Worm (Caenorhabditis elegans) whole organism, L3 larva: Measurements from ENCODE around the gene ZK228.13.

Experiments used
- ama-1 ChIP-seq: fragments of 150-350 bp; optimal IDR thresholded peaks from 2 replicates; lab custom pipeline; 2018
- ceh-9 ChIP-seq: sonication (generic microtip); optimal IDR thresholded peaks from 2 replicates; lab custom pipeline; 2018; ENCODE audit warnings: missing biosample characterization, missing genetic modification characterization
- elt-2 ChIP-seq: sonication (generic microtip); optimal IDR thresholded peaks from 2 replicates; lab custom pipeline; 2016; ENCODE audit warnings: missing genetic modification reagents, mild to moderate bottlenecking, missing genetic modification characterization, missing compliant biosample characterization
- fkh-10 ChIP-seq: sonication (generic microtip); optimal IDR thresholded peaks from 2 replicates; lab custom pipeline; 2017; ENCODE audit warnings: missing biosample characterization, missing genetic modification reagents, missing genetic modification characterization
- fos-1 ChIP-seq: fragments of 150-350 bp; optimal IDR thresholded peaks from 2 replicates; lab custom pipeline; 2014; ENCODE audit warnings: missing biosample characterization, missing genetic modification characterization
- nfya-1 ChIP-seq: sonication (generic microtip); optimal IDR thresholded peaks from 2 replicates; lab custom pipeline; 2017; ENCODE audit warnings: missing genetic modification characterization, mild to moderate bottlenecking, missing compliant biosample characterization, antibody characterized with exemption, moderate library complexity; ENCODE audit not compliant: insufficient read depth
- nhr-23 ChIP-seq: fragments of 150-350 bp; optimal IDR thresholded peaks from 2 replicates; lab custom pipeline; 2014; ENCODE audit warnings: missing biosample characterization, missing genetic modification reagents, missing genetic modification characterization
- nhr-237 ChIP-seq: fragments of 150-350 bp; optimal IDR thresholded peaks from 2 replicates; lab custom pipeline; 2014; ENCODE audit warnings: missing biosample characterization, missing genetic modification characterization
- pha-4 ChIP-seq: fragments of 150-350 bp; optimal IDR thresholded peaks from 2 replicates; lab custom pipeline; 2014; ENCODE audit warnings: missing biosample characterization, missing genetic modification reagents, missing genetic modification characterization
- sea-2 ChIP-seq: fragments of 150-350 bp; sonication (generic microtip); optimal IDR thresholded peaks from 4 replicates; lab custom pipeline; 2014; ENCODE audit warnings: missing biosample characterization, missing genetic modification reagents, missing genetic modification characterization
- unc-62 ChIP-seq: fragments of 150-350 bp; sonication (generic microtip); optimal IDR thresholded peaks from 4 replicates; lab custom pipeline; 2014; ENCODE audit warnings: missing biosample characterization, missing genetic modification reagents, missing genetic modification characterization

ce11 chrV:18420797-18421196 lies 47.2 kb downstream of the ZK228.13 start, which contains the start of gene srj-26:
- TF ChIP-seq pha-4 (tag; lab: Kevin White, UChicago) (no peak), ceh-9 (no peak), fkh-10 (GFP tag; lab: Kevin White, UChicago) (no peak), unc-62 (GFP tag; lab: Kevin White, UChicago) (no peak), elt-2 (no peak), fos-1 (tag; lab: Kevin White, UChicago) (no peak), nhr-237 (tag; lab: Kevin White, UChicago) (no peak), sea-2 (GFP tag; lab: Kevin White, UChicago) (no peak), ama-1 (lab: Kevin White, UChicago) (no peak), nhr-23 (tag; lab: Kevin White, UChicago) (no peak), nfya-1 (tag; lab: Kevin White, UChicago) (no peak)
